Worm (Caenorhabditis elegans) whole organism, L1 larva: ENCODE results near the gene his-73.

Experiments
- C04F5.9 ChIP-seq: sonication (generic microtip); optimal IDR thresholded peaks from 2 replicates; lab custom pipeline; 2016; ENCODE audit warnings: missing genetic modification characterization, missing compliant biosample characterization
- C34B4.2 ChIP-seq: sonication (generic microtip); optimal IDR thresholded peaks from 2 replicates; lab custom pipeline; 2017; ENCODE audit warnings: mild to moderate bottlenecking, missing genetic modification characterization, missing compliant biosample characterization
- F16B12.6 ChIP-seq: fragments of 150-350 bp; optimal IDR thresholded peaks from 2 replicates; lab custom pipeline; 2014; ENCODE audit warnings: missing biosample characterization, missing genetic modification characterization
- Y116A8C.19 ChIP-seq: sonication (generic microtip); optimal IDR thresholded peaks from 2 replicates; lab custom pipeline; 2016; ENCODE audit warnings: missing compliant biosample characterization, missing genetic modification characterization, borderline replicate concordance
- aha-1 ChIP-seq: fragments of 150-350 bp; optimal IDR thresholded peaks from 2 replicates; lab custom pipeline; 2014; ENCODE audit warnings: missing biosample characterization, missing genetic modification characterization
- aly-2 ChIP-seq: fragments of 150-350 bp; optimal IDR thresholded peaks from 2 replicates; lab custom pipeline; 2014; ENCODE audit warnings: missing biosample characterization, missing genetic modification characterization
- ama-1 ChIP-seq: fragments of 150-350 bp; optimal IDR thresholded peaks from 2 replicates; lab custom pipeline; 2014
- blmp-1 ChIP-seq: fragments of 150-350 bp; optimal IDR thresholded peaks from 2 replicates; lab custom pipeline; 2014; ENCODE audit warnings: missing biosample characterization, missing genetic modification characterization
- ceh-63 ChIP-seq: fragments of 200-800 bp; sonication (Bioruptor generic); optimal IDR thresholded peaks from 2 replicates; lab custom pipeline; 2018; ENCODE audit warnings: mild to moderate bottlenecking, missing genetic modification characterization, missing compliant biosample characterization
- ceh-82 ChIP-seq, 3 experiments: fragments of 150-350 bp in 1 of 3; sonication (generic microtip) in 2 of 3; optimal IDR thresholded peaks; 2 replicates each; lab custom pipeline; 2014 to 2017; ENCODE audit warnings: missing biosample characterization in 3 of 3, missing genetic modification characterization in 3 of 3
- ceh-88 ChIP-seq: fragments of 200-800 bp; sonication (Bioruptor generic); IDR thresholded peaks from 2 replicates; pipeline ENCODE4 v1.3.6; 2022; ENCODE audit warnings: missing genetic modification characterization, missing compliant biosample characterization
- ceh-90 ChIP-seq: sonication (generic microtip); optimal IDR thresholded peaks from 2 replicates; lab custom pipeline; 2016; ENCODE audit warnings: missing genetic modification characterization, missing compliant biosample characterization
- dpl-1 ChIP-seq, 3 experiments: fragments of 150-350 bp in 2 of 3; sonication (generic microtip) in 1 of 3; optimal IDR thresholded peaks; 2 replicates each; lab custom pipeline; 2014 to 2017; ENCODE audit warnings: missing biosample characterization in 3 of 3, missing genetic modification characterization in 3 of 3, missing genetic modification reagents in 3 of 3
- dsc-1 ChIP-seq: sonication (generic microtip); optimal IDR thresholded peaks from 2 replicates; lab custom pipeline; 2016; ENCODE audit warnings: mild to moderate bottlenecking, missing genetic modification characterization, missing compliant biosample characterization
- elt-2 ChIP-seq: sonication (generic microtip); optimal IDR thresholded peaks from 2 replicates; lab custom pipeline; 2016; ENCODE audit warnings: missing genetic modification characterization, mild to moderate bottlenecking, inconsistent platforms, missing compliant biosample characterization, missing genetic modification reagents
- elt-3 ChIP-seq, 6 experiments: fragments of 150-350 bp in 1 of 6; sonication (generic microtip); optimal IDR thresholded peaks; 2 replicates each; lab custom pipeline; 2017 to 2018; ENCODE audit warnings: missing biosample characterization in 6 of 6, missing genetic modification characterization in 6 of 6, inconsistent platforms in 1 of 6
- fkh-10 ChIP-seq: sonication (generic microtip); optimal IDR thresholded peaks from 2 replicates; lab custom pipeline; 2017; ENCODE audit warnings: missing biosample characterization, missing genetic modification reagents, missing genetic modification characterization
- fkh-8 ChIP-seq: sonication (generic microtip); optimal IDR thresholded peaks from 2 replicates; lab custom pipeline; 2016; ENCODE audit warnings: mild to moderate bottlenecking, missing genetic modification characterization, missing compliant biosample characterization
- fos-1 ChIP-seq: fragments of 150-350 bp; optimal IDR thresholded peaks from 2 replicates; lab custom pipeline; 2014; ENCODE audit warnings: missing biosample characterization, missing genetic modification characterization
- grh-1 ChIP-seq: fragments of 200-800 bp; sonication (Bioruptor generic); IDR thresholded peaks from 2 replicates; pipeline ENCODE4 v1.3.6; 2022; ENCODE audit warnings: missing genetic modification reagents, missing genetic modification characterization, missing compliant biosample characterization
- hlh-17 ChIP-seq: fragments of 200-800 bp; sonication (Bioruptor generic); optimal IDR thresholded peaks from 2 replicates; lab custom pipeline; 2018; ENCODE audit warnings: missing genetic modification characterization, mild to moderate bottlenecking, missing compliant biosample characterization, moderate library complexity, borderline replicate concordance
- isw-1 ChIP-seq: fragments of 200-800 bp; sonication (Bioruptor generic); IDR thresholded peaks from 2 replicates; pipeline ENCODE4 v1.3.6; 2022; ENCODE audit warnings: missing genetic modification characterization, missing compliant biosample characterization
- lin-13 ChIP-seq: fragments of 150-350 bp; optimal IDR thresholded peaks from 2 replicates; lab custom pipeline; 2014; ENCODE audit warnings: missing biosample characterization, missing genetic modification reagents, missing genetic modification characterization
- lin-15B ChIP-seq: fragments of 150-350 bp; sonication (generic microtip); optimal IDR thresholded peaks from 3 replicates; lab custom pipeline; 2014; ENCODE audit warnings: missing biosample characterization, missing genetic modification characterization
- lin-35 ChIP-seq, 2 experiments: fragments of 150-350 bp; optimal IDR thresholded peaks; 2 replicates each; lab custom pipeline; 2014; ENCODE audit warnings: missing biosample characterization in 2 of 2, missing genetic modification characterization in 2 of 2, missing genetic modification reagents in 2 of 2
- lin-39 ChIP-seq: fragments of 150-350 bp; optimal IDR thresholded peaks from 2 replicates; lab custom pipeline; 2014; ENCODE audit warnings: missing biosample characterization, missing genetic modification reagents, missing genetic modification characterization
- lsy-2 ChIP-seq, 2 experiments: fragments of 150-350 bp; optimal IDR thresholded peaks; 2 replicates each; lab custom pipeline; 2014; ENCODE audit warnings: missing biosample characterization in 2 of 2, missing genetic modification characterization in 2 of 2
- mdl-1 ChIP-seq, 2 experiments: fragments of 150-350 bp; optimal IDR thresholded peaks; 2 replicates each; lab custom pipeline; 2014 to 2017; ENCODE audit warnings: missing biosample characterization in 2 of 2, missing genetic modification characterization in 2 of 2, inconsistent platforms in 1 of 2
- nhr-11 ChIP-seq: fragments of 150-350 bp; optimal IDR thresholded peaks from 2 replicates; lab custom pipeline; 2014; ENCODE audit warnings: missing biosample characterization, missing genetic modification characterization
- nhr-12 ChIP-seq: sonication (generic microtip); optimal IDR thresholded peaks from 2 replicates; lab custom pipeline; 2017; ENCODE audit warnings: missing biosample characterization, missing genetic modification characterization
- nhr-19 ChIP-seq: fragments of 200-800 bp; sonication (Bioruptor generic); conservative IDR thresholded peaks from 2 replicates; pipeline ENCODE4 v1.3.6; 2022; ENCODE audit warnings: missing genetic modification characterization, missing compliant biosample characterization
- nhr-28 ChIP-seq: fragments of 150-350 bp; optimal IDR thresholded peaks from 2 replicates; lab custom pipeline; 2014; ENCODE audit warnings: missing biosample characterization, missing genetic modification characterization
- nhr-47 ChIP-seq: sonication (generic microtip); optimal IDR thresholded peaks from 2 replicates; lab custom pipeline; 2016; ENCODE audit warnings: mild to moderate bottlenecking, missing genetic modification characterization, moderate library complexity, missing compliant biosample characterization
- nhr-71 ChIP-seq: sonication (generic microtip); optimal IDR thresholded peaks from 2 replicates; lab custom pipeline; 2016; ENCODE audit warnings: mild to moderate bottlenecking, missing genetic modification characterization, moderate library complexity, missing compliant biosample characterization
- nhr-77 ChIP-seq: fragments of 150-350 bp; optimal IDR thresholded peaks from 2 replicates; lab custom pipeline; 2014; ENCODE audit warnings: missing biosample characterization, missing genetic modification characterization
- nhr-84 ChIP-seq: sonication (generic microtip); optimal IDR thresholded peaks from 2 replicates; lab custom pipeline; 2017; ENCODE audit warnings: missing biosample characterization, missing genetic modification characterization
- pag-3 ChIP-seq: sonication (generic microtip); optimal IDR thresholded peaks from 2 replicates; lab custom pipeline; 2017; ENCODE audit warnings: missing genetic modification characterization, mild to moderate bottlenecking, missing compliant biosample characterization, antibody characterized with exemption, borderline replicate concordance; ENCODE audit not compliant: insufficient read depth
- pax-3 ChIP-seq: fragments of 200-800 bp; sonication (Bioruptor generic); optimal IDR thresholded peaks from 2 replicates; lab custom pipeline; 2018; ENCODE audit warnings: mild to moderate bottlenecking, missing genetic modification characterization, moderate library complexity, missing compliant biosample characterization
- skn-1 ChIP-seq: fragments of 150-350 bp; optimal IDR thresholded peaks from 2 replicates; lab custom pipeline; 2014; ENCODE audit warnings: missing biosample characterization, missing genetic modification characterization
- sptf-1 ChIP-seq: fragments of 150-350 bp; optimal IDR thresholded peaks from 2 replicates; lab custom pipeline; 2014; ENCODE audit warnings: missing biosample characterization, missing genetic modification characterization
- sup-37 ChIP-seq: fragments of 200-800 bp; sonication (Bioruptor generic); optimal IDR thresholded peaks from 2 replicates; lab custom pipeline; 2018; ENCODE audit warnings: mild to moderate bottlenecking, missing genetic modification characterization, missing compliant biosample characterization
- swsn-7 ChIP-seq: sonication (generic microtip); optimal IDR thresholded peaks from 2 replicates; lab custom pipeline; 2016; ENCODE audit warnings: missing genetic modification characterization, missing compliant biosample characterization
- tlp-1 ChIP-seq: fragments of 150-350 bp; optimal IDR thresholded peaks from 2 replicates; lab custom pipeline; 2014; ENCODE audit warnings: missing biosample characterization, missing genetic modification characterization
- unc-30 ChIP-seq: sonication (generic microtip); optimal IDR thresholded peaks from 2 replicates; lab custom pipeline; 2017; ENCODE audit warnings: missing biosample characterization, missing genetic modification characterization
- unc-86 ChIP-seq: sonication (generic microtip); optimal IDR thresholded peaks from 2 replicates; lab custom pipeline; 2016; ENCODE audit warnings: missing genetic modification characterization, missing compliant biosample characterization
- unc-98 ChIP-seq: fragments of 200-800 bp; sonication (Bioruptor generic); IDR thresholded peaks from 2 replicates; pipeline ENCODE4 v1.3.6; 2022; ENCODE audit warnings: missing genetic modification characterization, missing compliant biosample characterization
- xbp-1 ChIP-seq: sonication (generic microtip); optimal IDR thresholded peaks from 2 replicates; lab custom pipeline; 2016; ENCODE audit warnings: missing genetic modification characterization, missing compliant biosample characterization
- zag-1 ChIP-seq: fragments of 150-350 bp; optimal IDR thresholded peaks from 2 replicates; lab custom pipeline; 2014; ENCODE audit warnings: missing biosample characterization, missing genetic modification characterization
- ztf-4 ChIP-seq: fragments of 150-350 bp; optimal IDR thresholded peaks from 2 replicates; lab custom pipeline; 2014; ENCODE audit warnings: missing biosample characterization, missing genetic modification characterization

The his-73 gene

DNA sequence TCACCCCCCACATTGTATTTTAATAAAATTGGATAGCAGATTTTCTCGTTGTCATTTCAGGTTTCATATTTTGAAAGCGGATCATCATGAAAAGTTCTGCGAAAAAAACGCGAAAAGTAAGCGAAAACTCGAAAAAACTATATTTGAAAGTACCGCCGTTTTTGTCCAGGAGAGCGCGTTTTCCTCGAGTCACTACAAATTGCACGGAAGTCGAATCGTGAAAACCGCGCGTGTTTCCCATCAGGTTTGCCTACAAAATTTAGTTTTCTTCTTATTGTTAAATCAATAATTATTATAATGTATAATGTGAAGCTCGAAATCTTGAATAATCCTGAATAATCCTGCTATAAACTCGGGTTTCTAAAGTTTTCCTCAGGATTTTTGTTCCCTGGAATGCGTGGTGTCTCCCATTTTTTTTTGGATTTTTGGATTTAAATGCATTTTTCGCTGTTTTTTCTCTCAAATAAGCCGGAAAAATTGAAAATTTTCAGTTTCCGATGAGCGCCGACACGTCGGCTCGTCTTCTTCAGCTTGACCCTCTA lies 16.2 kb downstream of the his-73 start, which contains the start of gene btf-1 (continued):
- TF ChIP-seq dpl-1 (GFP tag; optimal IDR thresholded peaks at IDR 0.05; lab: Kevin White, UChicago) (peak; percentile 94 to 95 (median 95)), lin-15B (tag; lab: Kevin White, UChicago) (peak; percentile 59), nhr-11 (tag; lab: Kevin White, UChicago) (no peak), fos-1 (peak; percentile 73), fkh-8 (tag; lab: Kevin White, UChicago) (peak; percentile 94), ceh-90 (tag; lab: Kevin White, UChicago) (peak; percentile 79), elt-2 (tag; lab: Kevin White, UChicago) (peak; percentile 78), lin-13 (GFP tag; lab: Kevin White, UChicago) (peak; percentile 9), C04F5.9 (peak; percentile 82), Y116A8C.19 (tag; lab: Kevin White, UChicago) (peak; percentile 55), elt-3 (tag; optimal IDR thresholded peaks at IDR 0.05; lab: Kevin White, UChicago) (peak in 2 of 6 experiments; percentile 49 to 74), tlp-1 (tag; lab: Kevin White, UChicago) (no peak), mdl-1 (tag; optimal IDR thresholded peaks at IDR 0.05; lab: Kevin White, UChicago) (peak in 1 of 2 experiments; percentile 28), nhr-19 (GFP tag; lab: Robert Waterston, UW) (peak; percentile 86), swsn-7 (tag; lab: Kevin White, UChicago) (peak; percentile 83), isw-1 (GFP tag; lab: Robert Waterston, UW) (peak; percentile 87), xbp-1 (tag; lab: Kevin White, UChicago) (peak; percentile 86), F16B12.6 (tag; lab: Kevin White, UChicago) (no peak), fkh-10 (GFP tag; lab: Kevin White, UChicago) (no peak), skn-1 (tag; lab: Kevin White, UChicago) (peak; percentile 28), hlh-17 (GFP tag; lab: Kevin White, UChicago) (no peak), nhr-28 (tag; lab: Kevin White, UChicago) (no peak), dsc-1 (tag; lab: Kevin White, UChicago) (peak; percentile 86), C34B4.2 (tag; lab: Kevin White, UChicago) (no peak), nhr-84 (tag; lab: Kevin White, UChicago) (no peak), lin-39 (tag; lab: Kevin White, UChicago) (peak; percentile 60), sup-37 (GFP tag; lab: Kevin White, UChicago) (peak; percentile 71), nhr-12 (tag; lab: Kevin White, UChicago) (no peak), unc-98 (GFP tag; lab: Robert Waterston, UW) (peak; percentile 87), pax-3 (peak; percentile 97), lin-35 (GFP tag; optimal IDR thresholded peaks at IDR 0.05; lab: Kevin White, UChicago) (peak; percentile 95 to 97), aly-2 (tag; lab: Kevin White, UChicago) (peak; percentile 52), grh-1 (GFP tag; lab: Robert Waterston, UW) (peak; percentile 74), lsy-2 (tag; optimal IDR thresholded peaks at IDR 0.05; lab: Kevin White, UChicago) (peak; percentile 74 to 84), ceh-88 (GFP tag; lab: Robert Waterston, UW) (peak; percentile 86), nhr-71 (tag; lab: Kevin White, UChicago) (peak; percentile 93), ceh-63 (GFP tag; lab: Kevin White, UChicago) (no peak), nhr-77 (peak; percentile 70), sptf-1 (tag; lab: Kevin White, UChicago) (no peak), pag-3 (no peak), ztf-4 (peak; percentile 13), blmp-1 (tag; lab: Kevin White, UChicago) (peak; percentile 34), aha-1 (tag; lab: Kevin White, UChicago) (peak; percentile 23), unc-86 (tag; lab: Kevin White, UChicago) (peak; percentile 82), unc-30 (tag; lab: Kevin White, UChicago) (no peak), ceh-82 (tag; optimal IDR thresholded peaks at IDR 0.05; lab: Kevin White, UChicago) (peak; percentile 6 to 56 (median 32)), nhr-47 (tag; lab: Kevin White, UChicago) (peak; percentile 95), ama-1 (lab: Kevin White, UChicago) (peak; percentile 86), zag-1 (tag; lab: Kevin White, UChicago) (peak; percentile 43)
